Fruit fly (Drosophila melanogaster): ENCODE data around the gene hyx.
A peak's percentile ranks its signal among the peaks of the same experiment; 100 is the strongest.

Gene hyx

DNA sequence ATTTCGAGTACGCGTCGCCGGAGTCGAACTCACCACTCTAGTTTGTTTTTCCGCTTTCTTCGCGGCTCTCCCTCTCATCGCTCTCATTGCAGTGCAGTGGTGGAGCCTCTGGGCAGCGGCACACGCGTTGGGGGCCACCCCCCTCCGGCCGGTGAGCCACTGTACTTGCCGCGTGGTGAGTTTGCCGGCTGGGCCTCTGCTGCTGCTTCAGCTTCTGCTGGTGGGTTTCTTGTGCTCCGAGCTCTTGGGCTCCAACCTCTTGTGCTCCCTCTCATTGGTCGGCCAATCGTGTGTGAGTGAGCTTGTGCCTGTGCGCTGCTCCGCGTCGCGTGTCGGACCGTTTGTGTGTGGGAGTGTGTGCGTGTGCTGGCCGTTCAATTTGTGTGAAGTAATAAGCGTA lies 14.5 kb downstream of the hyx start (continued):
- TF ChIP-seq CG13894 (tag; optimal IDR thresholded peaks at IDR 0.05) (peak; percentile 82), tap (tag; optimal IDR thresholded peaks at IDR 0.05) (peak; percentile 44), CG17359 (tag; optimal IDR thresholded peaks at IDR 0.05) (peak; percentile 48), HLHmδ (GFP tag; optimal IDR thresholded peaks at IDR 0.05) (peak; percentile 92), sna (GFP tag; IDR thresholded peaks at IDR 0.05; ENCODE audit: partially characterized antibody) (no peak), H15 (GFP tag; IDR thresholded peaks at IDR 0.05) (no peak), CG8478 (optimal IDR thresholded peaks at IDR 0.05) (no peak), CG9609 (GFP tag; optimal IDR thresholded peaks at IDR 0.05) (peak; percentile 54), Hand (GFP tag; optimal IDR thresholded peaks at IDR 0.05) (peak; percentile 72), slp2 (GFP tag; optimal IDR thresholded peaks at IDR 0.05) (peak; percentile 50), schlank (tag; optimal IDR thresholded peaks at IDR 0.05) (no peak), ara (GFP tag; IDR thresholded peaks at IDR 0.05) (no peak), Camta (GFP tag; optimal IDR thresholded peaks at IDR 0.05) (peak; percentile 56), Hsf (GFP tag; optimal IDR thresholded peaks at IDR 0.05) (peak; percentile 41), sima (GFP tag; optimal IDR thresholded peaks at IDR 0.05) (no peak), zen (tag; optimal IDR thresholded peaks at IDR 0.05) (no peak), CG4617 (GFP tag; optimal IDR thresholded peaks at IDR 0.05; ENCODE audit: borderline replicate concordance) (no peak), CG6689 (GFP tag; IDR thresholded peaks at IDR 0.05) (no peak), Hmr (GFP tag; optimal IDR thresholded peaks at IDR 0.05) (peak; percentile 75), CG14441 (GFP tag; IDR thresholded peaks at IDR 0.05) (no peak), CG11560 (tag; IDR thresholded peaks at IDR 0.05) (no peak), Hmx (GFP tag; optimal IDR thresholded peaks at IDR 0.05) (no peak), CG15696 (tag; optimal IDR thresholded peaks at IDR 0.05) (no peak), D19B (GFP tag; optimal IDR thresholded peaks at IDR 0.05) (no peak), yki (optimal IDR thresholded peaks at IDR 0.05) (peak; percentile 65), Mes4 (GFP tag; optimal IDR thresholded peaks at IDR 0.05) (peak; percentile 66), Abd-B (GFP tag; optimal IDR thresholded peaks at IDR 0.05) (no peak), CG17328 (GFP tag; IDR thresholded peaks at IDR 0.05) (no peak), Side (GFP tag; optimal IDR thresholded peaks at IDR 0.05) (peak; percentile 71), CG30020 (tag; optimal IDR thresholded peaks at IDR 0.05) (no peak), ttk (GFP tag; IDR thresholded peaks at IDR 0.05) (no peak), h (optimal IDR thresholded peaks at IDR 0.05) (no peak), Pdp1 (GFP tag; optimal IDR thresholded peaks at IDR 0.05) (peak; percentile 46 to 67), CG6683 (GFP tag; optimal IDR thresholded peaks at IDR 0.05) (peak; percentile 35), fu2 (GFP tag; optimal IDR thresholded peaks at IDR 0.05) (peak; percentile 36), Dek (tag; optimal IDR thresholded peaks at IDR 0.05) (peak; percentile 72), CG10321 (GFP tag; IDR thresholded peaks at IDR 0.05) (no peak), TFAM (GFP tag; optimal IDR thresholded peaks at IDR 0.05) (no peak), Max (GFP tag; optimal IDR thresholded peaks at IDR 0.05) (peak; percentile 29), al (GFP tag; IDR thresholded peaks at IDR 0.05) (no peak), pan (optimal IDR thresholded peaks at IDR 0.05) (no peak), pan (GFP tag; optimal IDR thresholded peaks at IDR 0.05 in 1 of 2, IDR thresholded peaks at IDR 0.05 in 1 of 2) (no peak), CG12942 (GFP tag; optimal IDR thresholded peaks at IDR 0.05) (peak; percentile 21), ro (GFP tag; IDR thresholded peaks at IDR 0.05) (no peak), E2f2 (GFP tag; IDR thresholded peaks at IDR 0.05) (no peak), CG2120 (GFP tag; optimal IDR thresholded peaks at IDR 0.05) (peak; percentile 84), CG15514 (GFP tag; optimal IDR thresholded peaks at IDR 0.05) (peak; percentile 72), CG16815 (GFP tag; optimal IDR thresholded peaks at IDR 0.05) (no peak), CG8944 (GFP tag; optimal IDR thresholded peaks at IDR 0.05) (peak; percentile 10), gce (GFP tag; IDR thresholded peaks at IDR 0.05) (no peak), CG2202 (tag; optimal IDR thresholded peaks at IDR 0.05) (no peak), dan (GFP tag; IDR thresholded peaks at IDR 0.05) (no peak), ab (GFP tag; optimal IDR thresholded peaks at IDR 0.05) (peak; percentile 75)
